Worm (Caenorhabditis elegans): ENCODE data around the gene C06E1.9.

C06E1.9 gene

ce11 chrIII:8573301-8573700, 36.3 kb downstream of the C06E1.9 start:
- no peak for TF ChIP-seq nhr-90 (tag; optimal IDR thresholded peaks at IDR 0.05)
- TF ChIP-seq D2030.7 (GFP tag; IDR thresholded peaks at IDR 0.05): no peak
- TF ChIP-seq fkh-3 (tag; optimal IDR thresholded peaks at IDR 0.05): no peak
- TF ChIP-seq B0261.1 (tag; optimal IDR thresholded peaks at IDR 0.05): no peak
- no peak for TF ChIP-seq snpc-1.3 (tag; optimal IDR thresholded peaks at IDR 0.05; ENCODE audit: insufficient read depth)
- no peak for TF ChIP-seq lsl-1 (GFP tag; optimal IDR thresholded peaks at IDR 0.05)
- no peak for TF ChIP-seq ztf-6 (GFP tag; IDR thresholded peaks at IDR 0.05)
- TF ChIP-seq ztf-28 (GFP tag; IDR thresholded peaks at IDR 0.05): no peak
- TF ChIP-seq F22D6.2 (tag; optimal IDR thresholded peaks at IDR 0.05): no peak
- TF ChIP-seq F10E7.11 (tag; optimal IDR thresholded peaks at IDR 0.05): no peak
- TF ChIP-seq unc-130 (GFP tag; optimal IDR thresholded peaks at IDR 0.05): no peak
- TF ChIP-seq egl-18 (GFP tag; IDR thresholded peaks at IDR 0.05): no peak
- no peak for TF ChIP-seq F55B11.4 (tag; optimal IDR thresholded peaks at IDR 0.05; ENCODE audit: borderline replicate concordance, insufficient read depth)

- TF ChIP-seq aptf-3 (GFP tag; IDR thresholded peaks at IDR 0.05): no peak
- no peak for TF ChIP-seq ccch-3 (GFP tag; optimal IDR thresholded peaks at IDR 0.05)
- no peak for TF ChIP-seq Y53F4B.3 (GFP tag; IDR thresholded peaks at IDR 0.05)
- TF ChIP-seq madf-8 (GFP tag; conservative IDR thresholded peaks at IDR 0.05): no peak
- no peak for TF ChIP-seq ztf-26 (tag; optimal IDR thresholded peaks at IDR 0.05)
- no peak for TF ChIP-seq snpc-1.1 (tag; optimal IDR thresholded peaks at IDR 0.05; ENCODE audit: insufficient read depth)
- TF ChIP-seq aptf-2 (GFP tag; conservative IDR thresholded peaks at IDR 0.05): no peak
- TF ChIP-seq egrh-3 (GFP tag; IDR thresholded peaks at IDR 0.05): no peak
These were observed 37.7 kb downstream of the C06E1.9 start for ce11 chrIII:8571845-8572244.

ce11 chrIII:8570289-8570688, 39.3 kb downstream of the C06E1.9 start:
- TF ChIP-seq egrh-3 (GFP tag; IDR thresholded peaks at IDR 0.05) (peak; percentile 72; the same call in 1 of the 2 replicates), chd-7 (tag; optimal IDR thresholded peaks at IDR 0.05) (no peak)

ce11 chrIII:8564372-8564771, 45.2 kb downstream of the C06E1.9 start:
- TF ChIP-seq F37B4.10 (GFP tag; IDR thresholded peaks at IDR 0.05) (no peak), sea-2 (GFP tag; IDR thresholded peaks at IDR 0.05) (no peak), T07F8.4 (tag; optimal IDR thresholded peaks at IDR 0.05) (no peak), lsy-27 (tag; optimal IDR thresholded peaks at IDR 0.05; ENCODE audit: borderline replicate concordance, insufficient read depth) (no peak), F10E7.11 (tag; optimal IDR thresholded peaks at IDR 0.05) (no peak), ztf-25 (GFP tag; IDR thresholded peaks at IDR 0.05) (no peak), ztf-18 (tag; optimal IDR thresholded peaks at IDR 0.05) (no peak)

- TF ChIP-seq unc-62 (GFP tag; optimal IDR thresholded peaks at IDR 0.05) (no peak), ZK185.1 (tag; optimal IDR thresholded peaks at IDR 0.05; ENCODE audit: poor library complexity, severe bottlenecking) (no peak), bed-1 (GFP tag; IDR thresholded peaks at IDR 0.05) (no peak), ets-4 (GFP tag; optimal IDR thresholded peaks at IDR 0.05) (no peak), ztf-3 (GFP tag; optimal IDR thresholded peaks at IDR 0.05) (no peak)
These were observed 48.7 kb downstream of the C06E1.9 start, which contains the start of gene acdh-6 for ce11 chrIII:8560836-8561235. Gene acdh-6, plus strand, starts transcription at chrIII:8561136.
